Worm (Caenorhabditis elegans) whole organism, L1 larva: ENCODE results near the gene T16G12.3.

Source experiments
- C34B4.2 ChIP-seq: sonication (generic microtip); optimal IDR thresholded peaks from 2 replicates; lab custom pipeline; 2017; ENCODE audit warnings: mild to moderate bottlenecking, missing genetic modification characterization, missing compliant biosample characterization
- F16B12.6 ChIP-seq: fragments of 150-350 bp; optimal IDR thresholded peaks from 2 replicates; lab custom pipeline; 2014; ENCODE audit warnings: missing biosample characterization, missing genetic modification characterization
- alr-1 ChIP-seq: fragments of 200-800 bp; sonication (Bioruptor generic); optimal IDR thresholded peaks from 2 replicates; lab custom pipeline; 2018; ENCODE audit warnings: borderline replicate concordance, mild to moderate bottlenecking, missing genetic modification characterization, missing compliant biosample characterization
- ama-1 ChIP-seq: fragments of 150-350 bp; optimal IDR thresholded peaks from 2 replicates; lab custom pipeline; 2014
- blmp-1 ChIP-seq: fragments of 150-350 bp; optimal IDR thresholded peaks from 2 replicates; lab custom pipeline; 2014; ENCODE audit warnings: missing biosample characterization, missing genetic modification characterization
- ceh-82 ChIP-seq, 3 experiments: fragments of 150-350 bp in 1 of 3; sonication (generic microtip) in 2 of 3; optimal IDR thresholded peaks; 2 replicates each; lab custom pipeline; 2014 to 2017; ENCODE audit warnings: missing biosample characterization in 3 of 3, missing genetic modification characterization in 3 of 3
- ceh-88 ChIP-seq: fragments of 200-800 bp; sonication (Bioruptor generic); IDR thresholded peaks from 2 replicates; pipeline ENCODE4 v1.3.6; 2022; ENCODE audit warnings: missing genetic modification characterization, missing compliant biosample characterization
- ces-1 ChIP-seq: fragments of 150-350 bp; optimal IDR thresholded peaks from 2 replicates; lab custom pipeline; 2014; ENCODE audit warnings: missing biosample characterization, missing genetic modification reagents, missing genetic modification characterization
- dpl-1 ChIP-seq, 3 experiments: fragments of 150-350 bp in 2 of 3; sonication (generic microtip) in 1 of 3; optimal IDR thresholded peaks; 2 replicates each; lab custom pipeline; 2014 to 2017; ENCODE audit warnings: missing biosample characterization in 3 of 3, missing genetic modification characterization in 3 of 3, missing genetic modification reagents in 3 of 3
- dsc-1 ChIP-seq: sonication (generic microtip); optimal IDR thresholded peaks from 2 replicates; lab custom pipeline; 2016; ENCODE audit warnings: mild to moderate bottlenecking, missing genetic modification characterization, missing compliant biosample characterization
- efl-1 ChIP-seq, 4 experiments: fragments of 150-350 bp; optimal IDR thresholded peaks in 3 of 4; peaks in 1 of 4; 1 replicate in 1 of 4; 2 replicates in 3 of 4; lab custom pipeline; 2014; ENCODE audit warnings: missing biosample characterization in 2 of 4, missing genetic modification characterization in 2 of 4, missing genetic modification reagents in 2 of 4
- egl-13 ChIP-seq: sonication (generic microtip); optimal IDR thresholded peaks from 2 replicates; lab custom pipeline; 2016; ENCODE audit warnings: missing genotype, missing genetic modification reagents, missing genetic modification characterization, missing compliant biosample characterization
- elt-2 ChIP-seq: sonication (generic microtip); optimal IDR thresholded peaks from 2 replicates; lab custom pipeline; 2016; ENCODE audit warnings: missing genetic modification characterization, mild to moderate bottlenecking, inconsistent platforms, missing compliant biosample characterization, missing genetic modification reagents
- ets-5 ChIP-seq: fragments of 200-800 bp; sonication (Bioruptor generic); IDR thresholded peaks from 2 replicates; pipeline ENCODE4 v1.3.6; 2022; ENCODE audit warnings: missing genetic modification characterization, missing compliant biosample characterization
- fos-1 ChIP-seq: fragments of 150-350 bp; optimal IDR thresholded peaks from 2 replicates; lab custom pipeline; 2014; ENCODE audit warnings: missing biosample characterization, missing genetic modification characterization
- grh-1 ChIP-seq: fragments of 200-800 bp; sonication (Bioruptor generic); IDR thresholded peaks from 2 replicates; pipeline ENCODE4 v1.3.6; 2022; ENCODE audit warnings: missing genetic modification reagents, missing genetic modification characterization, missing compliant biosample characterization
- hlh-17 ChIP-seq: fragments of 200-800 bp; sonication (Bioruptor generic); optimal IDR thresholded peaks from 2 replicates; lab custom pipeline; 2018; ENCODE audit warnings: missing genetic modification characterization, mild to moderate bottlenecking, missing compliant biosample characterization, moderate library complexity, borderline replicate concordance
- irx-1 ChIP-seq: sonication (generic microtip); optimal IDR thresholded peaks from 2 replicates; lab custom pipeline; 2016; ENCODE audit warnings: missing genetic modification characterization, missing compliant biosample characterization
- isw-1 ChIP-seq: fragments of 200-800 bp; sonication (Bioruptor generic); IDR thresholded peaks from 2 replicates; pipeline ENCODE4 v1.3.6; 2022; ENCODE audit warnings: missing genetic modification characterization, missing compliant biosample characterization
- lin-13 ChIP-seq: fragments of 150-350 bp; optimal IDR thresholded peaks from 2 replicates; lab custom pipeline; 2014; ENCODE audit warnings: missing biosample characterization, missing genetic modification reagents, missing genetic modification characterization
- lin-35 ChIP-seq, 2 experiments: fragments of 150-350 bp; optimal IDR thresholded peaks; 2 replicates each; lab custom pipeline; 2014; ENCODE audit warnings: missing biosample characterization in 2 of 2, missing genetic modification characterization in 2 of 2, missing genetic modification reagents in 2 of 2
- lin-39 ChIP-seq: fragments of 150-350 bp; optimal IDR thresholded peaks from 2 replicates; lab custom pipeline; 2014; ENCODE audit warnings: missing biosample characterization, missing genetic modification reagents, missing genetic modification characterization
- mab-9 ChIP-seq: fragments of 200-800 bp; sonication (Bioruptor generic); IDR thresholded peaks from 2 replicates; pipeline ENCODE4 v1.3.6; 2022; ENCODE audit warnings: missing genetic modification reagents, missing genetic modification characterization, missing compliant biosample characterization
- mef-2 ChIP-seq: fragments of 150-350 bp; optimal IDR thresholded peaks from 2 replicates; lab custom pipeline; 2014; ENCODE audit warnings: missing biosample characterization, missing genetic modification characterization
- nhr-12 ChIP-seq: sonication (generic microtip); optimal IDR thresholded peaks from 2 replicates; lab custom pipeline; 2017; ENCODE audit warnings: missing biosample characterization, missing genetic modification characterization
- nhr-28 ChIP-seq: fragments of 150-350 bp; optimal IDR thresholded peaks from 2 replicates; lab custom pipeline; 2014; ENCODE audit warnings: missing biosample characterization, missing genetic modification characterization
- nhr-47 ChIP-seq: sonication (generic microtip); optimal IDR thresholded peaks from 2 replicates; lab custom pipeline; 2016; ENCODE audit warnings: mild to moderate bottlenecking, missing genetic modification characterization, moderate library complexity, missing compliant biosample characterization
- nhr-84 ChIP-seq: sonication (generic microtip); optimal IDR thresholded peaks from 2 replicates; lab custom pipeline; 2017; ENCODE audit warnings: missing biosample characterization, missing genetic modification characterization
- nhr-85 ChIP-seq: sonication (generic microtip); peaks from one replicate; lab custom pipeline; 2016; ENCODE audit warnings: missing genetic modification characterization, inconsistent platforms, missing compliant biosample characterization
- nhr-90 ChIP-seq: sonication (generic microtip); optimal IDR thresholded peaks from 2 replicates; lab custom pipeline; 2016; ENCODE audit warnings: mild to moderate bottlenecking, missing genetic modification characterization, missing compliant biosample characterization; ENCODE audit not compliant: poor library complexity
- pag-3 ChIP-seq: sonication (generic microtip); optimal IDR thresholded peaks from 2 replicates; lab custom pipeline; 2017; ENCODE audit warnings: missing genetic modification characterization, mild to moderate bottlenecking, missing compliant biosample characterization, antibody characterized with exemption, borderline replicate concordance; ENCODE audit not compliant: insufficient read depth
- pax-3 ChIP-seq: fragments of 200-800 bp; sonication (Bioruptor generic); optimal IDR thresholded peaks from 2 replicates; lab custom pipeline; 2018; ENCODE audit warnings: mild to moderate bottlenecking, missing genetic modification characterization, moderate library complexity, missing compliant biosample characterization
- rnt-1 ChIP-seq: sonication (generic microtip); optimal IDR thresholded peaks from 2 replicates; lab custom pipeline; 2016; ENCODE audit warnings: mild to moderate bottlenecking, missing genetic modification characterization, moderate library complexity, missing compliant biosample characterization
- snpc-4 ChIP-seq: fragments of 150-350 bp; optimal IDR thresholded peaks from 2 replicates; lab custom pipeline; 2014; ENCODE audit warnings: missing biosample characterization, missing genetic modification characterization
- snu-23 ChIP-seq: sonication (generic microtip); optimal IDR thresholded peaks from 2 replicates; lab custom pipeline; 2016; ENCODE audit warnings: missing genetic modification characterization, missing compliant biosample characterization
- sox-4 ChIP-seq: sonication (generic microtip); optimal IDR thresholded peaks from 2 replicates; lab custom pipeline; 2016; ENCODE audit warnings: missing genetic modification characterization, missing compliant biosample characterization
- sptf-1 ChIP-seq: fragments of 150-350 bp; optimal IDR thresholded peaks from 2 replicates; lab custom pipeline; 2014; ENCODE audit warnings: missing biosample characterization, missing genetic modification characterization
- sup-37 ChIP-seq: fragments of 200-800 bp; sonication (Bioruptor generic); optimal IDR thresholded peaks from 2 replicates; lab custom pipeline; 2018; ENCODE audit warnings: mild to moderate bottlenecking, missing genetic modification characterization, missing compliant biosample characterization
- swsn-7 ChIP-seq: sonication (generic microtip); optimal IDR thresholded peaks from 2 replicates; lab custom pipeline; 2016; ENCODE audit warnings: missing genetic modification characterization, missing compliant biosample characterization
- tlp-1 ChIP-seq: fragments of 150-350 bp; optimal IDR thresholded peaks from 2 replicates; lab custom pipeline; 2014; ENCODE audit warnings: missing biosample characterization, missing genetic modification characterization
- unc-130 ChIP-seq: fragments of 150-350 bp; optimal IDR thresholded peaks from 2 replicates; lab custom pipeline; 2017; ENCODE audit warnings: missing biosample characterization, missing genetic modification characterization, inconsistent platforms
- unc-30 ChIP-seq: sonication (generic microtip); optimal IDR thresholded peaks from 2 replicates; lab custom pipeline; 2017; ENCODE audit warnings: missing biosample characterization, missing genetic modification characterization
- unc-62 ChIP-seq: fragments of 150-350 bp; optimal IDR thresholded peaks from 2 replicates; lab custom pipeline; 2014; ENCODE audit warnings: missing biosample characterization, missing genetic modification reagents, missing genetic modification characterization
- unc-98 ChIP-seq: fragments of 200-800 bp; sonication (Bioruptor generic); IDR thresholded peaks from 2 replicates; pipeline ENCODE4 v1.3.6; 2022; ENCODE audit warnings: missing genetic modification characterization, missing compliant biosample characterization
- vab-15 ChIP-seq: sonication (generic microtip); optimal IDR thresholded peaks from 2 replicates; lab custom pipeline; 2017; ENCODE audit warnings: missing genotype, mild to moderate bottlenecking, missing genetic modification characterization, missing compliant biosample characterization
- zag-1 ChIP-seq: fragments of 150-350 bp; optimal IDR thresholded peaks from 2 replicates; lab custom pipeline; 2014; ENCODE audit warnings: missing biosample characterization, missing genetic modification characterization
- ztf-11 ChIP-seq, 2 experiments: sonication (generic microtip); optimal IDR thresholded peaks; 2 replicates each; lab custom pipeline; 2016 to 2017; ENCODE audit warnings: missing genetic modification characterization in 2 of 2, missing biosample characterization in 1 of 2, missing compliant biosample characterization in 1 of 2

The T16G12.3 gene

ce11 chrIII:10059002-10059401 lies 8.6 kb downstream of the T16G12.3 start, which contains the start of gene T16G12.8:
Gene T16G12.8, plus strand, starts transcription at chrIII:10059302.
- TF ChIP-seq hlh-17 (GFP tag; lab: Kevin White, UChicago): no peak
- no peak for TF ChIP-seq ceh-82 (tag; optimal IDR thresholded peaks at IDR 0.05; lab: Kevin White, UChicago)
- no peak for TF ChIP-seq blmp-1
- no peak for TF ChIP-seq dsc-1 (tag; lab: Kevin White, UChicago)
- TF ChIP-seq vab-15 (tag; lab: Kevin White, UChicago): no peak
- no peak for TF ChIP-seq unc-98 (GFP tag; lab: Robert Waterston, UW)
- no peak for TF ChIP-seq snu-23

DNA sequence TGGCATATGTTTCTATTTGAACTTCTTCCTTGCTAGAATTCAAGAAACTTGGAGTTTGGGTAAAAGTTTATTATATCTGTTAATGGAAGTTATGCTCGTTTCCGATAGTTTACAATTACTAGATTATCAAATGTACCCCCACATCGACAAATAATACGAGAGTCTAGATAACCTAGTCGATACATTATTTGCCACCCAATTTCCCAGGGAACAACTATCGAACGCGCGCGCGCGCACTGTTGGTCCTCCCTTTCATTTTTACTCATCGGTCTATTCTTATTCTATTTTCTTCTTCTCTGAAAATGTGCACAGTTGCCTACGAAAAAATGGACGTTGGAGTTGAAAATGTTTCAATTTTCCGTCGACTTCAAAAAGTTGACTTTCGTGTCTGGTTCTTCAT lies 10.2 kb downstream of the T16G12.3 start, which contains the start of gene T16G12.13:
T16G12.13 (plus strand) TSS at position 293 of the 400 bp plus-strand sequence.
- no peak for TF ChIP-seq pag-3 (tag; lab: Kevin White, UChicago)
- TF ChIP-seq unc-98 (GFP tag; lab: Robert Waterston, UW): no peak
- no peak for TF ChIP-seq unc-62 (GFP tag; lab: Kevin White, UChicago)
- no peak for TF ChIP-seq nhr-47 (tag; lab: Kevin White, UChicago)
- TF ChIP-seq vab-15 (tag; lab: Kevin White, UChicago): no peak
- no peak for TF ChIP-seq lin-13 (GFP tag; lab: Kevin White, UChicago)
- TF ChIP-seq irx-1: no peak
- no peak for TF ChIP-seq elt-2 (tag; lab: Kevin White, UChicago)

- TF ChIP-seq ama-1: no peak
- TF ChIP-seq zag-1 (tag; lab: Kevin White, UChicago): no peak
- TF ChIP-seq rnt-1 (tag; lab: Kevin White, UChicago): peak; percentile 97
- peak; percentile 54; the same call in 1 of the 2 replicates for TF ChIP-seq unc-98 (GFP tag; lab: Robert Waterston, UW)
- TF ChIP-seq snpc-4 (tag; lab: Kevin White, UChicago): peak; percentile 32
- TF ChIP-seq sox-4: peak; percentile 82
- TF ChIP-seq snu-23: no peak
- peak in 1 of 2 experiments; percentile 89 for TF ChIP-seq ztf-11 (tag; optimal IDR thresholded peaks at IDR 0.05; lab: Kevin White, UChicago)
- TF ChIP-seq efl-1 (optimal IDR thresholded peaks at IDR 0.05; lab: Kevin White, UChicago): peak; percentile 44 to 67
- TF ChIP-seq efl-1 (GFP tag; optimal IDR thresholded peaks at IDR 0.05 in 1 of 2; lab: Kevin White, UChicago): peak; percentile 56 to 93
- no peak for TF ChIP-seq fos-1
- peak; percentile 79 for TF ChIP-seq dsc-1 (tag; lab: Kevin White, UChicago)
- no peak for TF ChIP-seq lin-39 (tag; lab: Kevin White, UChicago)
- TF ChIP-seq nhr-85 (tag; lab: Kevin White, UChicago): peak; percentile 92
- TF ChIP-seq ceh-88 (GFP tag; lab: Robert Waterston, UW): no peak
- no peak for TF ChIP-seq nhr-28 (tag; lab: Kevin White, UChicago)
- no peak for TF ChIP-seq ets-5 (GFP tag; lab: Robert Waterston, UW)
- no peak for TF ChIP-seq C34B4.2 (tag; lab: Kevin White, UChicago)
- no peak for TF ChIP-seq ces-1
- peak; percentile 87 for TF ChIP-seq nhr-90 (tag; lab: Kevin White, UChicago)
- TF ChIP-seq sptf-1: no peak
- no peak for TF ChIP-seq mab-9 (GFP tag; lab: Robert Waterston, UW)
- no peak for TF ChIP-seq alr-1 (tag; lab: Kevin White, UChicago)
- TF ChIP-seq egl-13 (tag; lab: Kevin White, UChicago): peak; percentile 73
- peak; percentile 36 for TF ChIP-seq sup-37 (GFP tag; lab: Kevin White, UChicago)
- TF ChIP-seq pax-3 (tag; lab: Kevin White, UChicago): peak; percentile 77
- TF ChIP-seq unc-130 (tag; lab: Kevin White, UChicago): no peak
- TF ChIP-seq tlp-1 (tag; lab: Kevin White, UChicago): no peak
- TF ChIP-seq grh-1 (GFP tag; lab: Robert Waterston, UW): 0 out of 2 replicates have a peak, but pooled peaks have one; percentile 44
- TF ChIP-seq irx-1: peak; percentile 90
- peak; percentile 23 for TF ChIP-seq isw-1 (GFP tag; lab: Robert Waterston, UW)
- TF ChIP-seq dpl-1 (GFP tag; optimal IDR thresholded peaks at IDR 0.05; lab: Kevin White, UChicago): peak; percentile 22 to 56 (median 55)
- TF ChIP-seq unc-30: no peak
- no peak for TF ChIP-seq mef-2 (tag; lab: Kevin White, UChicago)
- peak; percentile 14 for TF ChIP-seq F16B12.6 (tag; lab: Kevin White, UChicago)
- TF ChIP-seq nhr-84 (tag; lab: Kevin White, UChicago): no peak
- TF ChIP-seq elt-2 (tag; lab: Kevin White, UChicago): peak; percentile 37
- TF ChIP-seq lin-35 (GFP tag; optimal IDR thresholded peaks at IDR 0.05; lab: Kevin White, UChicago): peak; percentile 39 to 41
- peak; percentile 69 for TF ChIP-seq swsn-7 (tag; lab: Kevin White, UChicago)
- TF ChIP-seq nhr-12: no peak
These were observed 13.7 kb downstream of the T16G12.3 start, which contains the start of gene ekl-6 for ce11 chrIII:10064140-10064539. Gene ekl-6, plus strand, starts transcription at chrIII:10064404.
